Fruit fly (Drosophila melanogaster) S2 (cell line): ENCODE measurements around the gene CG15022.

Experiments used
- CG8478 ChIP-seq: fragments of >200 bp; optimal IDR thresholded peaks from 2 replicates; lab custom pipeline; 2018
- CTCF ChIP-seq, 2 experiments: fragments of >200 bp; optimal IDR thresholded peaks; 2 replicates each; lab custom pipeline; 2018

- no peak for TF ChIP-seq CG8478 (lab: Kevin White, UChicago)
- TF ChIP-seq CTCF (optimal IDR thresholded peaks at IDR 0.05; lab: Kevin White, UChicago), result no peak
Observed at dm6 chr3L:4442168-4442567, 17.9 kb downstream of the CG15022 start.
